Worm (Caenorhabditis elegans): ENCODE data around the gene C44B12.6.

- TF ChIP-seq flt-1 (GFP tag; IDR thresholded peaks at IDR 0.05) (peak; percentile 81), tab-1 (GFP tag; IDR thresholded peaks at IDR 0.05) (no peak), ref-1 (GFP tag; conservative IDR thresholded peaks at IDR 0.05) (no peak), ztf-29 (GFP tag; IDR thresholded peaks at IDR 0.05) (no peak), ztf-23 (GFP tag; IDR thresholded peaks at IDR 0.05) (peak; percentile 92), klf-2 (GFP tag; conservative IDR thresholded peaks at IDR 0.05) (peak; percentile 52; the same call in 1 of the 2 replicates)
These were observed 42.5 kb downstream of the C44B12.6 start, which contains the start of the genes cct-8 and Y55F3AR.2 for ce11 chrIV:1093870-1094564.

All from whole organism, midembryonic.